Worm (Caenorhabditis elegans) whole organism, L2 larva: Measurements from ENCODE around the gene C30G7.5.

Experiments used
- C34F6.9 ChIP-seq: fragments of 150-350 bp; optimal IDR thresholded peaks from 2 replicates; lab custom pipeline; 2014; ENCODE audit warnings: missing biosample characterization, missing genetic modification characterization
- F13H6.1 ChIP-seq: sonication (generic microtip); optimal IDR thresholded peaks from 2 replicates; lab custom pipeline; 2016; ENCODE audit warnings: missing genetic modification characterization, missing compliant biosample characterization
- R02D3.7 ChIP-seq: fragments of 150-350 bp; optimal IDR thresholded peaks from 2 replicates; lab custom pipeline; 2014; ENCODE audit warnings: missing biosample characterization, missing genetic modification characterization
- Y55F3AM.14 ChIP-seq: fragments of 200-800 bp; sonication (Bioruptor generic); optimal IDR thresholded peaks from 2 replicates; lab custom pipeline; 2018; ENCODE audit warnings: mild to moderate bottlenecking, missing genetic modification characterization, missing compliant biosample characterization
- alr-1 ChIP-seq: fragments of 150-350 bp; optimal IDR thresholded peaks from 2 replicates; lab custom pipeline; 2014; ENCODE audit warnings: missing biosample characterization, missing genetic modification characterization
- ama-1 ChIP-seq: fragments of 150-350 bp; optimal IDR thresholded peaks from 2 replicates; lab custom pipeline; 2018; ENCODE audit warnings: inconsistent platforms
- blmp-1 ChIP-seq: sonication (generic microtip); optimal IDR thresholded peaks from 2 replicates; lab custom pipeline; 2017; ENCODE audit warnings: missing genetic modification characterization, mild to moderate bottlenecking, missing compliant biosample characterization, antibody characterized with exemption, moderate library complexity; ENCODE audit not compliant: insufficient read depth
- ceh-16 ChIP-seq: fragments of 150-350 bp; optimal IDR thresholded peaks from 2 replicates; lab custom pipeline; 2014; ENCODE audit warnings: missing biosample characterization, missing genetic modification characterization
- crh-2 ChIP-seq: sonication (generic microtip); optimal IDR thresholded peaks from 2 replicates; lab custom pipeline; 2017; ENCODE audit warnings: missing biosample characterization, missing genetic modification characterization
- egl-27 ChIP-seq: sonication (generic microtip); optimal IDR thresholded peaks from 3 replicates; lab custom pipeline; 2017; ENCODE audit warnings: missing biosample characterization, missing genetic modification reagents, missing genetic modification characterization
- elt-1 ChIP-seq: fragments of 150-350 bp; optimal IDR thresholded peaks from 2 replicates; lab custom pipeline; 2014; ENCODE audit warnings: missing biosample characterization, missing genetic modification characterization
- fos-1 ChIP-seq: fragments of 150-350 bp; optimal IDR thresholded peaks from 2 replicates; lab custom pipeline; 2014; ENCODE audit warnings: missing biosample characterization, missing genetic modification characterization
- gmeb-1 ChIP-seq: fragments of 150-350 bp; optimal IDR thresholded peaks from 2 replicates; lab custom pipeline; 2014; ENCODE audit warnings: missing biosample characterization, missing genetic modification characterization
- lin-39 ChIP-seq: fragments of 150-350 bp; optimal IDR thresholded peaks from 2 replicates; lab custom pipeline; 2014; ENCODE audit warnings: missing biosample characterization, missing genetic modification reagents, missing genetic modification characterization
- lsy-2 ChIP-seq, 2 experiments: fragments of 150-350 bp in 1 of 2; sonication (generic microtip) in 1 of 2; optimal IDR thresholded peaks; 2 replicates each; lab custom pipeline; 2014 to 2017; ENCODE audit warnings: missing biosample characterization in 2 of 2, missing genetic modification characterization in 2 of 2
- mab-5 ChIP-seq: fragments of 150-350 bp; optimal IDR thresholded peaks from 2 replicates; lab custom pipeline; 2014; ENCODE audit warnings: missing biosample characterization, missing genetic modification characterization
- mbf-1 ChIP-seq: sonication (generic microtip); optimal IDR thresholded peaks from 2 replicates; lab custom pipeline; 2017; ENCODE audit warnings: missing biosample characterization, missing genetic modification characterization
- nhr-11 ChIP-seq: fragments of 150-350 bp; optimal IDR thresholded peaks from 2 replicates; lab custom pipeline; 2014; ENCODE audit warnings: missing biosample characterization, missing genetic modification characterization
- nhr-12 ChIP-seq: fragments of 150-350 bp; optimal IDR thresholded peaks from 2 replicates; lab custom pipeline; 2014; ENCODE audit warnings: missing biosample characterization, missing genetic modification characterization
- nhr-129 ChIP-seq: fragments of 150-350 bp; optimal IDR thresholded peaks from 2 replicates; lab custom pipeline; 2014; ENCODE audit warnings: missing biosample characterization, missing genetic modification characterization
- nhr-23 ChIP-seq: fragments of 150-350 bp; optimal IDR thresholded peaks from 2 replicates; lab custom pipeline; 2014; ENCODE audit warnings: missing biosample characterization, missing genetic modification reagents, missing genetic modification characterization
- nhr-237 ChIP-seq: fragments of 150-350 bp; optimal IDR thresholded peaks from 2 replicates; lab custom pipeline; 2014; ENCODE audit warnings: missing biosample characterization, missing genetic modification characterization
- nhr-25 ChIP-seq: fragments of 150-350 bp; sonication (generic microtip); optimal IDR thresholded peaks from 3 replicates; lab custom pipeline; 2014; ENCODE audit warnings: missing biosample characterization, missing genetic modification characterization
- peb-1 ChIP-seq: fragments of 150-350 bp; optimal IDR thresholded peaks from 2 replicates; lab custom pipeline; 2014; ENCODE audit warnings: missing biosample characterization, missing genetic modification characterization
- skn-1 ChIP-seq: sonication (generic microtip); optimal IDR thresholded peaks from 2 replicates; lab custom pipeline; 2017; ENCODE audit warnings: missing biosample characterization, missing genetic modification characterization
- sma-3 ChIP-seq: sonication (generic microtip); optimal IDR thresholded peaks from 2 replicates; lab custom pipeline; 2016; ENCODE audit warnings: missing genetic modification reagents, missing genetic modification characterization, missing compliant biosample characterization
- sma-9 ChIP-seq, 2 experiments: fragments of 150-350 bp in 1 of 2; sonication (generic microtip) in 1 of 2; optimal IDR thresholded peaks; 2 replicates each; lab custom pipeline; 2014 to 2016; ENCODE audit warnings: missing genetic modification characterization in 2 of 2, mild to moderate bottlenecking in 1 of 2, missing biosample characterization in 1 of 2, missing compliant biosample characterization in 1 of 2, missing genetic modification reagents in 1 of 2, moderate library complexity in 1 of 2
- snpc-4 ChIP-seq: fragments of 150-350 bp; optimal IDR thresholded peaks from 2 replicates; lab custom pipeline; 2014; ENCODE audit warnings: missing biosample characterization, missing genetic modification characterization
- unc-55 ChIP-seq: fragments of 150-350 bp; sonication (generic microtip); optimal IDR thresholded peaks from 3 replicates; lab custom pipeline; 2014; ENCODE audit warnings: missing biosample characterization, missing genetic modification reagents, missing genetic modification characterization

The C30G7.5 gene

DNA sequence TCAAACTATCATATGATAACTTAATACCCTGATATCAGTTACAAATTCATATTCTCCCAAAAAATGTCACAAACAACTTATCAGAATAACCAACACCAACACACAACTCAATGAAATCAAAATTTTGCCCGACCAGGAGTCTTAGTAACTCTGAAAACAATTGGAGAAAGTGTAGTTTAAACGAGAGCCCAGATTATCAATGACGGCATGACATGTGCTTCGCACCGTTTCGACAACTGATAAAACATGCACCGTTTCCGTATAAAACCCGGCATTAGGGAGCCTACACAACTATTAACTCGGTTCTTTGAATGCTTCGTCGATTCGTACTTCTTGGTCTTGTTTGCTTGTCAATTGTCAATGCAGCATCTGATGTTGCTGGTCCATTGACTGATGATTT is 39.1 kb upstream of the C30G7.5 start, which contains the start of gene fil-1:
Gene fil-1 (plus strand): TSS at position 219 of the 400 bp plus-strand sequence.
- TF ChIP-seq sma-9 (GFP tag; optimal IDR thresholded peaks at IDR 0.05; lab: Kevin White, UChicago) (peak; percentile 60), sma-9 (tag; optimal IDR thresholded peaks at IDR 0.05; lab: Kevin White, UChicago) (no peak), lsy-2 (tag; optimal IDR thresholded peaks at IDR 0.05; lab: Kevin White, UChicago) (no peak), fos-1 (tag; lab: Kevin White, UChicago) (peak; percentile 40)

ce11 chrV:14992627-14993117 is 38.1 kb upstream of the C30G7.5 start, which contains the start of gene T01C3.3:
T01C3.3 (minus strand) TSS chrV:14992677.
- TF ChIP-seq ama-1 (lab: Kevin White, UChicago): no peak
- TF ChIP-seq, all 48 proteins: peak for 0

- no peak for TF ChIP-seq ceh-16
- no peak for TF ChIP-seq Y55F3AM.14 (GFP tag; lab: Kevin White, UChicago)
- no peak for TF ChIP-seq elt-1 (tag; lab: Kevin White, UChicago)
Observed at ce11 chrV:14991489-14991888, 37.0 kb upstream of the C30G7.5 start.

ce11 chrV:14990843-14991242 is 36.3 kb upstream of the C30G7.5 start, which contains the start of the genes cdt-2 and T01C3.2:
cdt-2 (minus strand) TSS chrV:14991126.
T01C3.2 (plus strand) TSS chrV:14991168.
- TF ChIP-seq mbf-1 (tag; lab: Kevin White, UChicago): no peak
- peak in 1 of 2 experiments; percentile 67 for TF ChIP-seq lsy-2 (tag; optimal IDR thresholded peaks at IDR 0.05; lab: Kevin White, UChicago)
- TF ChIP-seq ama-1 (lab: Kevin White, UChicago): no peak
- no peak for TF ChIP-seq alr-1 (tag; lab: Kevin White, UChicago)
- peak; percentile 82 for TF ChIP-seq gmeb-1 (tag; lab: Kevin White, UChicago)
- TF ChIP-seq peb-1 (tag; lab: Kevin White, UChicago): no peak
- no peak for TF ChIP-seq sma-3 (GFP tag; lab: Kevin White, UChicago)
- peak; percentile 13 for TF ChIP-seq crh-2
- TF ChIP-seq sma-9 (GFP tag; optimal IDR thresholded peaks at IDR 0.05; lab: Kevin White, UChicago): peak; percentile 21
- no peak for TF ChIP-seq sma-9 (tag; optimal IDR thresholded peaks at IDR 0.05; lab: Kevin White, UChicago)
- no peak for TF ChIP-seq mab-5
- TF ChIP-seq elt-1 (tag; lab: Kevin White, UChicago): no peak
- no peak for TF ChIP-seq nhr-12 (tag; lab: Kevin White, UChicago)
- peak; percentile 69 for TF ChIP-seq unc-55
- no peak for TF ChIP-seq snpc-4
- peak; percentile 84 for TF ChIP-seq R02D3.7 (tag; lab: Kevin White, UChicago)
- peak; percentile 6 for TF ChIP-seq nhr-25 (tag; lab: Kevin White, UChicago)
- TF ChIP-seq nhr-129 (tag; lab: Kevin White, UChicago): peak; percentile 12

DNA sequence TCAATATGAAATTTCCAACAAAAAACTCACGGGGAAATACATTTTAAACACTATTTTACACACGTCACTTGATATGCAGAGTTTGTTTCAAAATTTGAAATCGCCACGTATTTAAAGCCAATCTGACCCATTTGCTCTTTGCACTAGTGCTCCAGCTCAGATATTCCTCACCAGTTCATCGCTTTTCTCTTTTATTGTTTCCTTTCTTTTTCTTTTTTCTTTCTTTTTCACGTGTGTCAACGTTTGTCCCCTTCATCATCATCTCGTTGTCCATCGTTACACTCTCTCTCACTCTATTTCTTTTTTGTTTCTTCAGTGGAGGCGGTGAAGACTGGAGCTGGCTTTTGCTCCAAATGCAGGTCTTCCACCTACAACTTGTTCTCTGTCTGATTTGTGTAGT is 30.1 kb upstream of the C30G7.5 start, which contains the start of gene F02D8.4:
Gene F02D8.4 (plus strand): TSS at position 301 of the 400 bp plus-strand sequence.
- peak; percentile 4 for TF ChIP-seq C34F6.9
- no peak for TF ChIP-seq elt-1 (tag; lab: Kevin White, UChicago)

DNA sequence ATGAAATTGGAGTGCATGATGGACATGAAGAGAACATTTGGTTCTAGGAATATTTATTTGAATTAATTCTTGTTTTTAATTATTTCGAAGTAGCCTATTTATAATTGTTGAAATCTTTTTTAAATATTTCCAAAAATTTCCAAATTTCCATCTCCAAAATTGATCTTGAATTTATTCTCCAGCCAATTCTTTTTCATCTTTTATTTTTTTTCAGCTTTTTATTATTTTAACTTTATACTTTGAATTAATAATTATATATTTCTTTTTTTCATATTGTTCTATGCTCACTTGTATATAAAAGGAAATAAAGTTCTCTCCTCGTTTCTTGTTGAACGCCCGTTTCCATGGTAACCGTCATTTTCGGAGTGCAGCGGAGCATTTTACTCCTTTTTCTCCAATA is 25.4 kb upstream of the C30G7.5 start, which contains the start of gene xbx-1:
Gene xbx-1 (plus strand): TSS at position 301 of the 400 bp plus-strand sequence.
- no peak for TF ChIP-seq nhr-25 (tag; lab: Kevin White, UChicago)
- no peak for TF ChIP-seq nhr-237 (tag; lab: Kevin White, UChicago)
- no peak for TF ChIP-seq nhr-11 (tag; lab: Kevin White, UChicago)
- TF ChIP-seq R02D3.7 (tag; lab: Kevin White, UChicago): no peak
- TF ChIP-seq skn-1 (tag; lab: Kevin White, UChicago): no peak
- no peak for TF ChIP-seq mab-5
- TF ChIP-seq nhr-12 (tag; lab: Kevin White, UChicago): no peak
- no peak for TF ChIP-seq lin-39
- TF ChIP-seq egl-27: no peak
- no peak for TF ChIP-seq F13H6.1 (tag; lab: Kevin White, UChicago)
- no peak for TF ChIP-seq mbf-1 (tag; lab: Kevin White, UChicago)
- no peak for TF ChIP-seq blmp-1 (tag; lab: Kevin White, UChicago)
- TF ChIP-seq nhr-23 (tag; lab: Kevin White, UChicago): no peak
- TF ChIP-seq Y55F3AM.14 (GFP tag; lab: Kevin White, UChicago): no peak
- TF ChIP-seq nhr-129 (tag; lab: Kevin White, UChicago): no peak
- no peak for TF ChIP-seq fos-1 (tag; lab: Kevin White, UChicago)
- TF ChIP-seq C34F6.9: no peak
- no peak for TF ChIP-seq unc-55
